Worm (Caenorhabditis elegans) whole organism, L4/young adult: ENCODE measurements around the gene fbxb-34.
"Not testable (repeated sequence)": the region's sequence is repeated elsewhere in the genome, so short reads cannot be mapped to it uniquely, and the experiment has no call there.

ENCODE experiments used
- W03F9.2 ChIP-seq: fragments of 150-350 bp; optimal IDR thresholded peaks from 2 replicates; lab custom pipeline; 2014; ENCODE audit warnings: missing biosample characterization, missing genetic modification characterization
- dao-5 ChIP-seq: sonication (generic microtip); optimal IDR thresholded peaks from 2 replicates; lab custom pipeline; 2016; ENCODE audit warnings: missing genotype, missing genetic modification characterization, moderate library complexity, missing compliant biosample characterization
- him-1 ChIP-seq: sonication (generic microtip); optimal IDR thresholded peaks from 2 replicates; lab custom pipeline; 2016; ENCODE audit warnings: missing genotype, missing genetic modification reagents, missing genetic modification characterization, missing compliant biosample characterization

fbxb-34 gene

ce11 chrII:582649-583048 lies 5.0 kb upstream of the fbxb-34 start, which contains the start of gene fbxb-14:
fbxb-14 (minus strand) TSS chrII:582749.
- no peak for TF ChIP-seq him-1 (tag; lab: Kevin White, UChicago)
- no peak for TF ChIP-seq dao-5 (tag; lab: Kevin White, UChicago)
- TF ChIP-seq W03F9.2 = no peak

- TF ChIP-seq W03F9.2 (no peak), dao-5 (tag; lab: Kevin White, UChicago) (no peak), him-1 (tag; lab: Kevin White, UChicago) (no peak)
Measured at ce11 chrII:584321-584848, 3.2 kb upstream of the fbxb-34 start, which contains the start of the genes W08F4.12 and W08F4.13. W08F4.12 (minus strand) TSS chrII:584421. W08F4.13 (plus strand) TSS chrII:584798.

ce11 chrII:591110-591509 lies 3.5 kb downstream of the fbxb-34 start, which contains the start of gene W08F4.10:
W08F4.10 (minus strand) TSS chrII:591210.
- TF ChIP-seq him-1 (tag; lab: Kevin White, UChicago) (no peak), dao-5 (tag; lab: Kevin White, UChicago) (no peak), W03F9.2 (no peak)

ce11 chrII:593221-593620 lies 5.6 kb downstream of the fbxb-34 start, which contains the start of gene W08F4.1:
W08F4.1 (plus strand) TSS chrII:593521.
- not testable (repeated sequence) for TF ChIP-seq him-1 (tag; lab: Kevin White, UChicago); W03F9.2; dao-5 (tag; lab: Kevin White, UChicago)

- TF ChIP-seq dao-5 (tag; lab: Kevin White, UChicago) = no peak
- TF ChIP-seq him-1 (tag; lab: Kevin White, UChicago) = no peak
- no peak for TF ChIP-seq W03F9.2
Measured at ce11 chrII:596702-597101, 9.1 kb downstream of the fbxb-34 start.

ce11 chrII:601305-601704 lies 13.7 kb downstream of the fbxb-34 start:
- TF ChIP-seq him-1 (tag; lab: Kevin White, UChicago) (no peak), dao-5 (tag; lab: Kevin White, UChicago) (no peak), W03F9.2 (no peak)

- TF ChIP-seq W03F9.2 (no peak), him-1 (tag; lab: Kevin White, UChicago) (no peak), dao-5 (tag; lab: Kevin White, UChicago) (no peak)
Measured at ce11 chrII:602020-602419, 14.4 kb downstream of the fbxb-34 start, which contains the start of gene nhl-3. nhl-3 (minus strand) TSS chrII:602120.

- TF ChIP-seq dao-5 (tag; lab: Kevin White, UChicago) = no peak
Measured at ce11 chrII:602969-603368, 15.3 kb downstream of the fbxb-34 start.

- TF ChIP-seq him-1 (tag; lab: Kevin White, UChicago) (no peak), dao-5 (tag; lab: Kevin White, UChicago) (no peak), W03F9.2 (no peak)
Measured at ce11 chrII:605267-605666, 17.6 kb downstream of the fbxb-34 start, which contains the start of gene W04H10.2. W04H10.2 (plus strand) TSS chrII:605567.

- TF ChIP-seq dao-5 (tag; lab: Kevin White, UChicago) = no peak
- no peak for TF ChIP-seq him-1 (tag; lab: Kevin White, UChicago)
- no peak for TF ChIP-seq W03F9.2
Measured at ce11 chrII:606033-606432, 18.4 kb downstream of the fbxb-34 start, which contains the start of gene W04H10.5. W04H10.5 (plus strand) TSS chrII:606333.

- TF ChIP-seq him-1 (tag; lab: Kevin White, UChicago) (no peak), W03F9.2 (no peak), dao-5 (tag; lab: Kevin White, UChicago) (no peak)
Measured at ce11 chrII:608341-608740, 20.7 kb downstream of the fbxb-34 start, which contains the start of gene W04H10.6. W04H10.6 (minus strand) TSS chrII:608441.

- TF ChIP-seq dao-5 (tag; lab: Kevin White, UChicago) = no peak
- TF ChIP-seq him-1 (tag; lab: Kevin White, UChicago) = no peak
- no peak for TF ChIP-seq W03F9.2
Measured at ce11 chrII:608757-609156, 21.1 kb downstream of the fbxb-34 start, which contains the start of gene W04H10.1. W04H10.1 (plus strand) TSS chrII:609057.

- TF ChIP-seq dao-5 (tag; lab: Kevin White, UChicago); W03F9.2; him-1 (tag; lab: Kevin White, UChicago): not testable (repeated sequence)
Measured at ce11 chrII:612361-612760, 24.7 kb downstream of the fbxb-34 start, which contains the start of gene clec-118. clec-118 (minus strand) TSS chrII:612461.

ce11 chrII:614701-615100 lies 27.1 kb downstream of the fbxb-34 start:
- TF ChIP-seq dao-5 (tag; lab: Kevin White, UChicago) (no peak), W03F9.2 (no peak), him-1 (tag; lab: Kevin White, UChicago) (no peak)
